Fruit fly (Drosophila melanogaster): ENCODE measurements around the gene CG14642.

The CG14642 gene

dm6 chr3R:4242209-4242887 is at the start of gene CG14642:
Gene CG14642, minus strand, starts transcription at chr3R:4242717.
- TF ChIP-seq noc (tag; optimal IDR thresholded peaks at IDR 0.05): no peak

- no peak for TF ChIP-seq noc (tag; optimal IDR thresholded peaks at IDR 0.05)
Observed at dm6 chr3R:4292185-4292584, 49.7 kb upstream of the CG14642 start.

dm6 chr3R:4291289-4291688 is 48.8 kb upstream of the CG14642 start:
- peak; percentile 18 for TF ChIP-seq noc (tag; optimal IDR thresholded peaks at IDR 0.05)

- no peak for TF ChIP-seq noc (tag; optimal IDR thresholded peaks at IDR 0.05)
Observed at dm6 chr3R:4284376-4284953, 41.9 kb upstream of the CG14642 start.

dm6 chr3R:4282207-4282606 is 39.7 kb upstream of the CG14642 start:
- TF ChIP-seq noc (tag; optimal IDR thresholded peaks at IDR 0.05): no peak

- no peak for TF ChIP-seq noc (tag; optimal IDR thresholded peaks at IDR 0.05)
Observed at dm6 chr3R:4281119-4281861, 38.8 kb upstream of the CG14642 start.

- TF ChIP-seq noc (tag; optimal IDR thresholded peaks at IDR 0.05): no peak
Observed at dm6 chr3R:4280062-4280461, 37.5 kb upstream of the CG14642 start, which contains the start of gene cpx. Gene cpx, plus strand, starts transcription at chr3R:4280221.

dm6 chr3R:4277828-4278227 is 35.3 kb upstream of the CG14642 start, which contains the start of gene flip:
Gene flip, minus strand, starts transcription at chr3R:4277928.
- TF ChIP-seq noc (tag; optimal IDR thresholded peaks at IDR 0.05): no peak

- no peak for TF ChIP-seq noc (tag; optimal IDR thresholded peaks at IDR 0.05)
Observed at dm6 chr3R:4268339-4268738, 25.8 kb upstream of the CG14642 start.

- TF ChIP-seq noc (tag; optimal IDR thresholded peaks at IDR 0.05): no peak
Observed at dm6 chr3R:4266470-4266869, 24.0 kb upstream of the CG14642 start, which contains the start of gene CG1092. Gene CG1092, plus strand, starts transcription at chr3R:4266770.

dm6 chr3R:4256672-4257071 is 14.2 kb upstream of the CG14642 start, which contains the start of gene Or82a:
Gene Or82a, plus strand, starts transcription at chr3R:4256972.
- TF ChIP-seq noc (tag; optimal IDR thresholded peaks at IDR 0.05): no peak

dm6 chr3R:4254408-4254807 is 11.9 kb upstream of the CG14642 start, which contains the start of gene TwdlV:
Gene TwdlV, plus strand, starts transcription at chr3R:4254708.
- no peak for TF ChIP-seq noc (tag; optimal IDR thresholded peaks at IDR 0.05)

- TF ChIP-seq noc (tag; optimal IDR thresholded peaks at IDR 0.05): no peak
Observed at dm6 chr3R:4252943-4253342, 10.4 kb upstream of the CG14642 start, which contains the start of gene CG14644. Gene CG14644, minus strand, starts transcription at chr3R:4253043.

dm6 chr3R:4251241-4251640 is 8.7 kb upstream of the CG14642 start, which contains the start of gene TwdlG:
Gene TwdlG, minus strand, starts transcription at chr3R:4251341.
- TF ChIP-seq noc (tag; optimal IDR thresholded peaks at IDR 0.05): no peak

- no peak for TF ChIP-seq noc (tag; optimal IDR thresholded peaks at IDR 0.05)
Observed at dm6 chr3R:4249947-4250346, 7.4 kb upstream of the CG14642 start.

- TF ChIP-seq noc (tag; optimal IDR thresholded peaks at IDR 0.05): no peak
Observed at dm6 chr3R:4246578-4247070, 4.1 kb upstream of the CG14642 start, which contains the start of gene TwdlF. Gene TwdlF, plus strand, starts transcription at chr3R:4247020.
